Fruit fly (Drosophila melanogaster): ENCODE results near the gene CG34367.

The CG34367 gene

DNA sequence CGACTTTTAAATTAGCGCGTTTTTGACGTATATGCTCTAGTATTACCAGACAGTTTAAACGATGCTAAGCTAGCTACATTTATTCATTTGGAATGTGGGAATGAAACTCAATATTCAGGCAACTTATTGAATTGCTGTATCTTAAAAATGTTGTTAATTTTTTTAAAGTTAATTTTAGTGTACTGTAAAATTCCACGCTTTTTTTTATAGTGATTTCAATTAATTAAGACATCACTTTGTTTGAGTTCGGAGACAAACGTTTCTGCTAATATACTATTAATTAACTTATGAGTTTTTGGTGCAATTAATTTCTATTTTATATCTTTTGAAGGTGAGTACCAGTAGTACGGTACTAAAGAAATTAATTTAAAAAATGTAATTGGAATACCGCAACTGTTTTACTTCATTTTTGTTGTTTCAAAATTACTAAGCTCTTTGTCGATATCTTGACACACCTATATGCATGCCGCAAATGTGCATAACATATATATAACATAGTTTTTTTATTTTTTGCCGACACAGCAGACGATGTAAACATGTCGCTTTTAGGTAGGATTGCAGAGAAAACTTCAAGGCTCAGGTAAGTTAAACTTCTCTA, 32.6 kb upstream of the CG34367 start, which contains the start of the genes Cdk1 and mRpS7 (continued):
- TF ChIP-seq so (GFP tag; IDR thresholded peaks at IDR 0.05): 0 out of 3 replicates have a peak, but pooled peaks have one; percentile 34
- no peak for TF ChIP-seq CG1832 (GFP tag; optimal IDR thresholded peaks at IDR 0.05)
- no peak for TF ChIP-seq hth (optimal IDR thresholded peaks at IDR 0.05)
- TF ChIP-seq hkb (optimal IDR thresholded peaks at IDR 0.05): no peak
- TF ChIP-seq hkb (GFP tag; IDR thresholded peaks at IDR 0.05): peak; percentile 82
- TF ChIP-seq sqz (GFP tag; optimal IDR thresholded peaks at IDR 0.05): peak; percentile 39
- TF ChIP-seq CG10267 (tag; optimal IDR thresholded peaks at IDR 0.05): peak; percentile 74
- no peak for TF ChIP-seq seq (GFP tag; IDR thresholded peaks at IDR 0.05)
- peak; percentile 47 for TF ChIP-seq pzg (GFP tag; optimal IDR thresholded peaks at IDR 0.05)
- TF ChIP-seq Lhr (GFP tag; optimal IDR thresholded peaks at IDR 0.05): peak; percentile 45
- TF ChIP-seq CG5245 (GFP tag; optimal IDR thresholded peaks at IDR 0.05): peak; percentile 30
- no peak for TF ChIP-seq kah (GFP tag; optimal IDR thresholded peaks at IDR 0.05)
- TF ChIP-seq pita (GFP tag; optimal IDR thresholded peaks at IDR 0.05): no peak
- TF ChIP-seq fd3F (GFP tag; optimal IDR thresholded peaks at IDR 0.05): peak; percentile 66
- TF ChIP-seq esg (GFP tag; conservative IDR thresholded peaks at IDR 0.05): peak; percentile 66
- no peak for TF ChIP-seq CG7987 (GFP tag; optimal IDR thresholded peaks at IDR 0.05)
- TF ChIP-seq Xrp1 (GFP tag; IDR thresholded peaks at IDR 0.05): peak; percentile 69
- no peak for TF ChIP-seq Hey (tag; optimal IDR thresholded peaks at IDR 0.05)
- TF ChIP-seq CG9727 (GFP tag; optimal IDR thresholded peaks at IDR 0.05): peak; percentile 77
- no peak for TF ChIP-seq C15 (GFP tag; IDR thresholded peaks at IDR 0.05)
- no peak for TF ChIP-seq CG15479 (GFP tag; optimal IDR thresholded peaks at IDR 0.05)
- TF ChIP-seq Hr51 (GFP tag; optimal IDR thresholded peaks at IDR 0.05): peak; percentile 4 to 81
- TF ChIP-seq ham (GFP tag; IDR thresholded peaks at IDR 0.05): no peak
- TF ChIP-seq CG17385 (GFP tag; optimal IDR thresholded peaks at IDR 0.05): peak; percentile 68
- TF ChIP-seq Six4 (GFP tag; optimal IDR thresholded peaks at IDR 0.05): peak; percentile 48
- TF ChIP-seq CG9817 (tag; optimal IDR thresholded peaks at IDR 0.05): peak; percentile 68
- no peak for TF ChIP-seq cg (GFP tag; optimal IDR thresholded peaks at IDR 0.05)
- TF ChIP-seq bbx (GFP tag; IDR thresholded peaks at IDR 0.05; ENCODE audit: partially characterized antibody): no peak
- TF ChIP-seq Sox100B (GFP tag; optimal IDR thresholded peaks at IDR 0.05): peak; percentile 76
- TF ChIP-seq run (tag; optimal IDR thresholded peaks at IDR 0.05): no peak
- peak; percentile 71 for TF ChIP-seq CG16863 (GFP tag; optimal IDR thresholded peaks at IDR 0.05)
- no peak for TF ChIP-seq gro (GFP tag; optimal IDR thresholded peaks at IDR 0.05)
- no peak for TF ChIP-seq Tbp (GFP tag; optimal IDR thresholded peaks at IDR 0.05)
- no peak for TF ChIP-seq CG12769 (tag; optimal IDR thresholded peaks at IDR 0.05)
- TF ChIP-seq CG8944 (GFP tag; optimal IDR thresholded peaks at IDR 0.05): peak; percentile 42
- peak; percentile 87 for TF ChIP-seq CG2678 (tag; optimal IDR thresholded peaks at IDR 0.05)
- no peak for TF ChIP-seq CG14965 (GFP tag; optimal IDR thresholded peaks at IDR 0.05; ENCODE audit: borderline replicate concordance)
- no peak for TF ChIP-seq mirr (GFP tag; optimal IDR thresholded peaks at IDR 0.05)
- TF ChIP-seq schlank (tag; optimal IDR thresholded peaks at IDR 0.05): no peak
- no peak for TF ChIP-seq ac (GFP tag; optimal IDR thresholded peaks at IDR 0.05)
- TF ChIP-seq CG16813 (GFP tag; IDR thresholded peaks at IDR 0.05; ENCODE audit: partially characterized antibody): no peak
- peak; percentile 86 for TF ChIP-seq CG11723 (GFP tag; optimal IDR thresholded peaks at IDR 0.05)
- peak; percentile 12 for TF ChIP-seq nau (GFP tag; optimal IDR thresholded peaks at IDR 0.05)
- peak; percentile 13; the same call in 1 of the 3 replicates for TF ChIP-seq CG2889 (GFP tag; IDR thresholded peaks at IDR 0.05)
- no peak for TF ChIP-seq CG4328 (GFP tag; optimal IDR thresholded peaks at IDR 0.05)
- TF ChIP-seq BEAF-32 (GFP tag; optimal IDR thresholded peaks at IDR 0.05): peak; percentile 33
- TF ChIP-seq Awh (GFP tag; IDR thresholded peaks at IDR 0.05): peak; percentile 54; the same call in 1 of the 2 replicates
- TF ChIP-seq Atf3 (GFP tag; optimal IDR thresholded peaks at IDR 0.05): peak; percentile 68
- TF ChIP-seq row (GFP tag; IDR thresholded peaks at IDR 0.05): peak; percentile 81
- 0 out of 2 replicates have a peak, but pooled peaks have one; percentile 51 for TF ChIP-seq CG11696 (GFP tag; IDR thresholded peaks at IDR 0.05)

Data from whole organism, embryonic.